Fruit fly (Drosophila melanogaster): Measurements from ENCODE around the gene tefu.

Gene tefu

DNA sequence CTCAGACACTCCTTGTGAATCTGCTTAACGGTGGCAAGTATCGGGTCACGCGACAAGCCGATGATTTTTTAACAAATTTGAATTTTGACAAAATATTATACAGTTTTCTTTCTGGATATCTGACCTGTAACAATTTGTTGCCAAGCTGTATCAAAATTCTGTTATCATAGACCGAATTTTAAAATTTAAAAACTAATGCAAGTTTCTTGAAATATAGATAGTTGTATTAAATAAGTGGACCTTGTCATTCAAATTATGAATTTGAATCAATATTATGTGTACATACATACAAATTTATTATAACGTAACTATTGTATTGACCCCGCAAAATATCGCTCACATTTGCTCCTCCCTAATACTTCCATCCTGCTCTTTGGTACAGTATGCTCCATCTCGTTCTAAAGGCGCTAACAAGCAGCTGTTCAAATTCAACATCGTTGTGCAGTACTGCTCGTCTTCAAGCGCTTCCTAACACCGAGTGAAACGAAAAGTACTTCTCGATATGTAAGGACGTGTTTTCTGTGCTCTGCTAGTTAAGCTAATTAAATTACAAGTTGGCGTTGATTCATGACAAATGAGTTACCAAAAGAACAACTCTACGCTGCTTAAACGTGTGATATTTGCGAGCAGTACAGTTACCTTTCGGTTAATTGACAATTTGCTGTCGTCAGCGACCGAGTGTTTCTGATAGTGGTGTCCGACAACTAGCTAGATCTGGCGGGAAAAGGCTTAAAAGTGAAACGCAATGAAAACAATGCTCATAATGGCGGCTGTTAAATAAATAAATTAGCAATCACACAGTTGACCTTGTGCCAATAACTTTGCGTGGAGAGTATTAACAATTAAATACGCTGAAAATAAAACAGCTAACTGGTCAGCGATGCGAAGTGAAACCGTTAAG is 45.7 kb downstream of the tefu start, which contains the start of the genes Kpc1 and CG42542 (continued):
- TF ChIP-seq MESR4 (GFP tag; optimal IDR thresholded peaks at IDR 0.05) (peak; percentile 84), chif (GFP tag; optimal IDR thresholded peaks at IDR 0.05) (peak; percentile 63 to 70), CG3995 (GFP tag; optimal IDR thresholded peaks at IDR 0.05) (peak; percentile 64), Deaf1 (tag; optimal IDR thresholded peaks at IDR 0.05) (no peak), dpn (GFP tag; optimal IDR thresholded peaks at IDR 0.05) (peak; percentile 73 to 82), CG10209 (GFP tag; optimal IDR thresholded peaks at IDR 0.05) (peak; percentile 66), btn (GFP tag; optimal IDR thresholded peaks at IDR 0.05) (peak; percentile 16), CTCF (GFP tag; optimal IDR thresholded peaks at IDR 0.05) (peak; percentile 22), knrl (GFP tag; IDR thresholded peaks at IDR 0.05; ENCODE audit: partially characterized antibody) (peak; percentile 93), CG11398 (GFP tag; optimal IDR thresholded peaks at IDR 0.05) (no peak), row (GFP tag; IDR thresholded peaks at IDR 0.05) (peak; percentile 92), dmrt99B (tag; optimal IDR thresholded peaks at IDR 0.05) (no peak), Camta (GFP tag; optimal IDR thresholded peaks at IDR 0.05) (no peak), gsb (GFP tag; IDR thresholded peaks at IDR 0.05) (no peak), CG12236 (GFP tag; optimal IDR thresholded peaks at IDR 0.05) (peak; percentile 33), CG10267 (tag; optimal IDR thresholded peaks at IDR 0.05) (peak; percentile 94), CG3726 (GFP tag; IDR thresholded peaks at IDR 0.05) (no peak), NC2α (GFP tag; optimal IDR thresholded peaks at IDR 0.05) (peak; percentile 19), eve (GFP tag; optimal IDR thresholded peaks at IDR 0.05) (no peak), CG6813 (GFP tag; optimal IDR thresholded peaks at IDR 0.05) (peak; percentile 19), CG9797 (GFP tag; optimal IDR thresholded peaks at IDR 0.05) (peak; percentile 36), CG15514 (GFP tag; optimal IDR thresholded peaks at IDR 0.05) (peak; percentile 81), mirr (GFP tag; optimal IDR thresholded peaks at IDR 0.05) (peak; percentile 29), Jarid2 (GFP tag; optimal IDR thresholded peaks at IDR 0.05) (no peak), ab (GFP tag; optimal IDR thresholded peaks at IDR 0.05) (peak; percentile 78), D19B (GFP tag; optimal IDR thresholded peaks at IDR 0.05) (no peak), bigmax (GFP tag; optimal IDR thresholded peaks at IDR 0.05) (no peak), hkb (optimal IDR thresholded peaks at IDR 0.05) (peak; percentile 35), hkb (GFP tag; IDR thresholded peaks at IDR 0.05) (0 out of 2 replicates have a peak, but pooled peaks have one; percentile 20), CG6272 (GFP tag; IDR thresholded peaks at IDR 0.05) (no peak), salm (tag; optimal IDR thresholded peaks at IDR 0.05) (no peak), Hsf (GFP tag; optimal IDR thresholded peaks at IDR 0.05) (peak; percentile 87), Hr3 (GFP tag; optimal IDR thresholded peaks at IDR 0.05) (peak; percentile 74), lab (GFP tag; optimal IDR thresholded peaks at IDR 0.05) (peak; percentile 82), CG7839 (tag; optimal IDR thresholded peaks at IDR 0.05) (no peak), tin (GFP tag; optimal IDR thresholded peaks at IDR 0.05) (peak; percentile 76), CG3163 (GFP tag; optimal IDR thresholded peaks at IDR 0.05) (peak; percentile 54), Hand (GFP tag; optimal IDR thresholded peaks at IDR 0.05) (peak; percentile 33), CG17612 (GFP tag; IDR thresholded peaks at IDR 0.05) (no peak), CG8290 (GFP tag; optimal IDR thresholded peaks at IDR 0.05) (peak; percentile 43), CG8290 (tag; optimal IDR thresholded peaks at IDR 0.05) (peak; percentile 18 to 92), grn (GFP tag; optimal IDR thresholded peaks at IDR 0.05) (no peak), emc (GFP tag; optimal IDR thresholded peaks at IDR 0.05) (peak; percentile 27), CG4282 (GFP tag; optimal IDR thresholded peaks at IDR 0.05) (peak; percentile 82), usp (GFP tag; optimal IDR thresholded peaks at IDR 0.05) (no peak), Dip2 (GFP tag; IDR thresholded peaks at IDR 0.05) (no peak), CG11696 (GFP tag; IDR thresholded peaks at IDR 0.05) (0 out of 2 replicates have a peak, but pooled peaks have one; percentile 30), phol (tag; optimal IDR thresholded peaks at IDR 0.05) (peak; percentile 54), zfh1 (GFP tag; IDR thresholded peaks at IDR 0.05) (peak; percentile 50), aop (GFP tag; IDR thresholded peaks at IDR 0.05) (no peak)

All from whole organism, embryonic.